Fruit fly (Drosophila melanogaster) whole organism, embryonic: ENCODE data around the gene Kdm5.

Source experiments
- ATbp ChIP-seq: fragments of 200-800 bp; sonication (Bioruptor generic); optimal IDR thresholded peaks from 2 replicates; lab custom pipeline; 2017; ENCODE audit warnings: missing biosample characterization, mild to moderate bottlenecking, missing genetic modification characterization, missing genetic modification reagents
- Atf-2 ChIP-seq: fragments of 200-800 bp; sonication (Bioruptor generic); optimal IDR thresholded peaks from 2 replicates; lab custom pipeline; 2016; ENCODE audit warnings: missing biosample characterization, missing genetic modification characterization
- CG11504 ChIP-seq: fragments of 200-800 bp; sonication (Bioruptor generic); optimal IDR thresholded peaks from 3 replicates; lab custom pipeline; 2019; ENCODE audit warnings: missing biosample characterization, mild to moderate bottlenecking, missing genetic modification characterization, moderate library complexity
- CG11696 ChIP-seq: fragments of 200-800 bp; sonication (Bioruptor generic); IDR thresholded peaks from 2 replicates; pipeline ENCODE4 v1.3.6; 2022; ENCODE audit warnings: missing biosample characterization, missing genetic modification characterization
- CG13296 ChIP-seq: fragments of 200-800 bp; sonication (Bioruptor generic); optimal IDR thresholded peaks from 3 replicates; lab custom pipeline; 2018; ENCODE audit warnings: missing biosample characterization, mild to moderate bottlenecking, missing genetic modification characterization
- CG15696 ChIP-seq: fragments of 200-800 bp; sonication (Bioruptor generic); optimal IDR thresholded peaks from 2 replicates; lab custom pipeline; 2019; ENCODE audit warnings: missing biosample characterization, mild to moderate bottlenecking, missing genetic modification characterization, moderate library complexity
- CG1602 ChIP-seq: fragments of 200-800 bp; sonication (Bioruptor generic); optimal IDR thresholded peaks from 3 replicates; lab custom pipeline; 2016; ENCODE audit warnings: missing biosample characterization, missing genetic modification characterization
- CG16779 ChIP-seq: fragments of 200-800 bp; sonication (Bioruptor generic); IDR thresholded peaks from 2 replicates; pipeline ENCODE4 v1.3.6; 2022; ENCODE audit warnings: missing biosample characterization, missing genetic modification characterization
- CG16815 ChIP-seq: fragments of 200-800 bp; sonication (Bioruptor generic); optimal IDR thresholded peaks from 3 replicates; lab custom pipeline; 2017; ENCODE audit warnings: missing biosample characterization, mild to moderate bottlenecking, missing genetic modification characterization
- CG17912 ChIP-seq: fragments of 200-800 bp; sonication (Bioruptor generic); optimal IDR thresholded peaks from 2 replicates; lab custom pipeline; 2018; ENCODE audit warnings: missing biosample characterization, mild to moderate bottlenecking, missing genetic modification characterization
- CG18599 ChIP-seq: fragments of 200-800 bp; sonication (Bioruptor generic); optimal IDR thresholded peaks from 3 replicates; lab custom pipeline; 2017; ENCODE audit warnings: missing biosample characterization, missing genetic modification characterization, mild to moderate bottlenecking, moderate library complexity, missing genetic modification reagents
- CG31388 ChIP-seq: fragments of 200-800 bp; sonication (Bioruptor generic); optimal IDR thresholded peaks from 2 replicates; lab custom pipeline; 2016; ENCODE audit warnings: missing biosample characterization, missing genetic modification characterization
- CG4424 ChIP-seq: fragments of 200-800 bp; sonication (Bioruptor generic); optimal IDR thresholded peaks from 3 replicates; lab custom pipeline; 2016; ENCODE audit warnings: missing biosample characterization, missing genetic modification characterization
- CG6272 ChIP-seq: fragments of 200-800 bp; sonication (Bioruptor generic); IDR thresholded peaks from 2 replicates; pipeline ENCODE4 v1.3.6; 2022; ENCODE audit warnings: missing biosample characterization, missing genetic modification characterization
- CG8281 ChIP-seq: fragments of 200-800 bp; sonication (Bioruptor generic); optimal IDR thresholded peaks from 2 replicates; lab custom pipeline; 2018; ENCODE audit warnings: missing biosample characterization, mild to moderate bottlenecking, missing genetic modification characterization, moderate library complexity
- CG8478 ChIP-seq: fragments of >200 bp; optimal IDR thresholded peaks from 2 replicates; lab custom pipeline; 2018
- CG9727 ChIP-seq: fragments of 200-800 bp; sonication (Bioruptor generic); optimal IDR thresholded peaks from 3 replicates; lab custom pipeline; 2017; ENCODE audit warnings: missing biosample characterization, mild to moderate bottlenecking, missing genetic modification characterization
- CrebB ChIP-seq: fragments of 200-800 bp; sonication (Bioruptor generic); optimal IDR thresholded peaks from 3 replicates; lab custom pipeline; 2018; ENCODE audit warnings: missing biosample characterization, mild to moderate bottlenecking, missing genetic modification characterization
- Dad ChIP-seq: fragments of 200-800 bp; sonication (Bioruptor generic); optimal IDR thresholded peaks from 3 replicates; lab custom pipeline; 2016; ENCODE audit warnings: missing biosample characterization, missing genetic modification characterization
- Doc3 ChIP-seq: fragments of 200-800 bp; sonication (Bioruptor generic); IDR thresholded peaks from 3 replicates; pipeline ENCODE4 v1.3.6; 2022; ENCODE audit warnings: missing biosample characterization, missing genetic modification characterization; ENCODE audit not compliant: partially characterized antibody
- E2f2 ChIP-seq: fragments of 200-800 bp; sonication (Bioruptor generic); IDR thresholded peaks from 2 replicates; pipeline ENCODE4 v1.3.6; 2022; ENCODE audit warnings: missing biosample characterization, missing genetic modification characterization
- H15 ChIP-seq: fragments of 200-800 bp; sonication (Bioruptor generic); IDR thresholded peaks from 3 replicates; pipeline ENCODE4 v1.3.6; 2022; ENCODE audit warnings: missing biosample characterization, missing genetic modification characterization
- HLH3B ChIP-seq: fragments of 200-800 bp; sonication (Bioruptor generic); IDR thresholded peaks from 2 replicates; pipeline ENCODE4 v1.3.6; 2022; ENCODE audit warnings: missing biosample characterization, missing genetic modification characterization
- Hey ChIP-seq: fragments of 200-800 bp; sonication (Bioruptor generic); optimal IDR thresholded peaks from 3 replicates; lab custom pipeline; 2018; ENCODE audit warnings: missing biosample characterization, mild to moderate bottlenecking, missing genetic modification characterization
- NFAT ChIP-seq: fragments of 200-800 bp; sonication (Bioruptor generic); IDR thresholded peaks from 2 replicates; pipeline ENCODE4 v1.3.6; 2022; ENCODE audit warnings: missing biosample characterization, missing genetic modification characterization
- Nf-YB ChIP-seq: fragments of 200-800 bp; sonication (Bioruptor generic); optimal IDR thresholded peaks from 3 replicates; lab custom pipeline; 2019; ENCODE audit warnings: missing biosample characterization, mild to moderate bottlenecking, missing genetic modification characterization, moderate library complexity
- Ptx1 ChIP-seq: fragments of 200-800 bp; sonication (Bioruptor generic); IDR thresholded peaks from 2 replicates; pipeline ENCODE4 v1.3.6; 2022; ENCODE audit warnings: missing biosample characterization, missing genetic modification characterization
- Sox100B ChIP-seq: fragments of 200-800 bp; sonication (Bioruptor generic); optimal IDR thresholded peaks from 3 replicates; lab custom pipeline; 2018; ENCODE audit warnings: missing biosample characterization, mild to moderate bottlenecking, missing genetic modification characterization
- Ssrp ChIP-seq: fragments of 200-800 bp; sonication (Bioruptor generic); optimal IDR thresholded peaks from 2 replicates; lab custom pipeline; 2018; ENCODE audit warnings: missing biosample characterization, mild to moderate bottlenecking, missing genetic modification characterization, moderate library complexity
- Stat92E ChIP-seq, 3 experiments: fragments of >200 bp in 2 of 3; fragments of 200-800 bp in 1 of 3; sonication (Bioruptor generic) in 1 of 3; optimal IDR thresholded peaks; 2 replicates each; lab custom pipeline; 2017 to 2019; ENCODE audit warnings: missing biosample characterization in 3 of 3, missing genetic modification characterization in 3 of 3, mild to moderate bottlenecking in 1 of 3, moderate library complexity in 1 of 3
- chif ChIP-seq, 2 experiments: fragments of 200-800 bp; sonication (Bioruptor generic); optimal IDR thresholded peaks; 3 replicates each; lab custom pipeline; 2016; ENCODE audit warnings: missing biosample characterization in 2 of 2, missing genetic modification characterization in 2 of 2
- corto ChIP-seq: fragments of 200-800 bp; sonication (Bioruptor generic); optimal IDR thresholded peaks from 2 replicates; lab custom pipeline; 2016; ENCODE audit warnings: missing biosample characterization, mild to moderate bottlenecking, missing genetic modification characterization, moderate library complexity
- dm ChIP-seq: fragments of 200-800 bp; sonication (Bioruptor generic); optimal IDR thresholded peaks from 3 replicates; lab custom pipeline; 2016; ENCODE audit warnings: missing biosample characterization, missing genetic modification characterization
- dmrt11E ChIP-seq: fragments of 200-800 bp; sonication (Bioruptor generic); optimal IDR thresholded peaks from 3 replicates; lab custom pipeline; 2018; ENCODE audit warnings: missing biosample characterization, mild to moderate bottlenecking, missing genetic modification characterization, moderate library complexity
- emc ChIP-seq: fragments of 200-800 bp; sonication (Bioruptor generic); optimal IDR thresholded peaks from 2 replicates; lab custom pipeline; 2016; ENCODE audit warnings: missing biosample characterization, missing genetic modification characterization
- esg ChIP-seq: fragments of 200-800 bp; sonication (Bioruptor generic); conservative IDR thresholded peaks from 2 replicates; pipeline ENCODE4 v1.3.6; 2022; ENCODE audit warnings: missing biosample characterization, missing genetic modification characterization
- fd3F ChIP-seq: fragments of 200-800 bp; sonication (Bioruptor generic); optimal IDR thresholded peaks from 2 replicates; lab custom pipeline; 2018; ENCODE audit warnings: missing biosample characterization, mild to moderate bottlenecking, missing genetic modification characterization, moderate library complexity
- fd96Cb ChIP-seq: fragments of 200-800 bp; sonication (Bioruptor generic); optimal IDR thresholded peaks from 2 replicates; lab custom pipeline; 2018; ENCODE audit warnings: missing biosample characterization, mild to moderate bottlenecking, missing genetic modification characterization, moderate library complexity
- fru ChIP-seq: fragments of >200 bp; optimal IDR thresholded peaks from 2 replicates; lab custom pipeline; 2017
- gro ChIP-seq: fragments of 200-800 bp; sonication (Bioruptor generic); optimal IDR thresholded peaks from 2 replicates; lab custom pipeline; 2016; ENCODE audit warnings: missing biosample characterization, missing genetic modification characterization
- gt ChIP-seq: fragments of 200-800 bp; sonication (Bioruptor generic); IDR thresholded peaks from 2 replicates; pipeline ENCODE4 v1.3.6; 2022; ENCODE audit warnings: missing biosample characterization, missing genetic modification characterization
- hth ChIP-seq: fragments of >200 bp; optimal IDR thresholded peaks from 2 replicates; lab custom pipeline; 2017; ENCODE audit warnings: inconsistent platforms
- insv ChIP-seq, 2 experiments: fragments of 200-800 bp; sonication (Bioruptor generic); optimal IDR thresholded peaks; 3 replicates each; lab custom pipeline; 2016 to 2018; ENCODE audit warnings: missing biosample characterization in 2 of 2, missing genetic modification characterization in 2 of 2
- onecut ChIP-seq: fragments of 200-800 bp; sonication (Bioruptor generic); IDR thresholded peaks from 2 replicates; pipeline ENCODE4 v1.3.6; 2022; ENCODE audit warnings: missing biosample characterization, missing genetic modification characterization
- peb ChIP-seq: fragments of 200-800 bp; sonication (Bioruptor generic); IDR thresholded peaks from 2 replicates; pipeline ENCODE4 v1.3.6; 2022; ENCODE audit warnings: missing biosample characterization, missing genetic modification characterization
- pzg ChIP-seq: fragments of 200-800 bp; sonication (Bioruptor generic); optimal IDR thresholded peaks from 3 replicates; lab custom pipeline; 2018; ENCODE audit warnings: missing biosample characterization, mild to moderate bottlenecking, missing genetic modification characterization, moderate library complexity
- slp2 ChIP-seq: fragments of 200-800 bp; sonication (Bioruptor generic); optimal IDR thresholded peaks from 2 replicates; lab custom pipeline; 2016; ENCODE audit warnings: missing biosample characterization, missing genetic modification characterization
- ssp ChIP-seq: fragments of 200-800 bp; sonication (Bioruptor generic); IDR thresholded peaks from 2 replicates; pipeline ENCODE4 v1.3.6; 2022; ENCODE audit warnings: missing biosample characterization, missing genetic modification characterization
- stwl ChIP-seq: fragments of 200-800 bp; sonication (Bioruptor generic); optimal IDR thresholded peaks from 3 replicates; lab custom pipeline; 2018; ENCODE audit warnings: missing biosample characterization, mild to moderate bottlenecking, missing genetic modification characterization, moderate library complexity
- tx ChIP-seq: fragments of 200-800 bp; sonication (Bioruptor generic); optimal IDR thresholded peaks from 2 replicates; lab custom pipeline; 2016; ENCODE audit warnings: missing biosample characterization, missing genetic modification characterization
- usp ChIP-seq: fragments of >200 bp; optimal IDR thresholded peaks from 2 replicates; lab custom pipeline; 2017; ENCODE audit warnings: missing biosample characterization, missing genetic modification characterization
- zfh2 ChIP-seq: fragments of 200-800 bp; sonication (Bioruptor generic); optimal IDR thresholded peaks from 2 replicates; lab custom pipeline; 2016; ENCODE audit warnings: missing biosample characterization, missing genetic modification characterization

The Kdm5 gene

DNA sequence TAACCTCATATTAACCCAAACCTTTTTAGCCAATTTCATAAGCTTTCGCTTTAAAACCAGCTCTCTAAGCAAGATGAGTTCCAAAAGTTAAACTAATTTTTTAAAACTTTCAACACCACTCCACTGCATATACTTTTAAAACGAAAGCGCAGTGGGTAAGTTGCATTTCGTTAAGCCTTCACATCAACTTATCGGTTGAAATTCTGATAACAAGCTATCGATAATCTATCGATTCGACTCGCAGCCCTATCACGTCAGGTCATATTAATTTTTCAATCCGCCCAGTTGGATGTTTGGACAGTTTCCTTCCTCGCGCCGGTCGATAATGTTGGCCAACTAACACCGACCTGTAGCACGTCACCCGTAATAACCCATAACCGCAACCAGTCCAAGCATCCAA lies 13.2 kb downstream of the Kdm5 start, which contains the start of gene ifc (continued):
- TF ChIP-seq Nf-YB (GFP tag; lab: Kevin White, UChicago) (peak; percentile 19), CG6272 (GFP tag; lab: Robert Waterston, UW) (0 out of 2 replicates have a peak, but pooled peaks have one; percentile 13), CG8478 (lab: Kevin White, UChicago) (no peak), NFAT (no peak), dmrt11E (tag; lab: Kevin White, UChicago) (peak; percentile 32), CG1602 (GFP tag; lab: Kevin White, UChicago) (peak; percentile 59), Ssrp (peak; percentile 61), corto (GFP tag; lab: Kevin White, UChicago) (no peak), CG16815 (no peak), Hey (tag; lab: Kevin White, UChicago) (no peak), CrebB (tag; lab: Kevin White, UChicago) (peak; percentile 7), Dad (GFP tag; lab: Kevin White, UChicago) (peak; percentile 69), CG16779 (GFP tag; lab: Robert Waterston, UW) (no peak), Stat92E (GFP tag; optimal IDR thresholded peaks at IDR 0.05; lab: Kevin White, UChicago) (peak in 1 of 3 experiments; percentile 14), chif (GFP tag; optimal IDR thresholded peaks at IDR 0.05; lab: Kevin White, UChicago) (peak in 1 of 2 experiments; percentile 59), CG17912 (GFP tag; lab: Kevin White, UChicago) (no peak), ssp (GFP tag; lab: Robert Waterston, UW) (no peak), gt (GFP tag; lab: Robert Waterston, UW) (no peak), onecut (no peak; the same call in none of the 2 replicates), CG15696 (tag; lab: Kevin White, UChicago) (peak; percentile 40), esg (GFP tag; lab: Robert Waterston, UW) (no peak), CG18599 (GFP tag; lab: Kevin White, UChicago) (peak; percentile 52), CG11696 (GFP tag; lab: Robert Waterston, UW) (no peak), ATbp (GFP tag; lab: Kevin White, UChicago) (no peak), slp2 (GFP tag; lab: Kevin White, UChicago) (no peak), HLH3B (GFP tag; lab: Robert Waterston, UW) (no peak), insv (GFP tag; optimal IDR thresholded peaks at IDR 0.05; lab: Kevin White, UChicago) (peak in 1 of 2 experiments; percentile 44), zfh2 (GFP tag; lab: Kevin White, UChicago) (peak; percentile 78), tx (GFP tag; lab: Kevin White, UChicago) (peak; percentile 37), stwl (tag; lab: Kevin White, UChicago) (peak; percentile 92), usp (no peak), CG8281 (tag; lab: Kevin White, UChicago) (no peak), fd3F (GFP tag; lab: Kevin White, UChicago) (peak; percentile 22), H15 (GFP tag; lab: Robert Waterston, UW) (no peak), CG13296 (GFP tag; lab: Kevin White, UChicago) (no peak), CG9727 (GFP tag; lab: Kevin White, UChicago) (peak; percentile 54), CG31388 (GFP tag; lab: Kevin White, UChicago) (no peak), dm (GFP tag; lab: Kevin White, UChicago) (peak; percentile 70), Doc3 (GFP tag; lab: Robert Waterston, UW) (no peak), peb (GFP tag; lab: Robert Waterston, UW) (no peak), gro (GFP tag; lab: Kevin White, UChicago) (peak; percentile 67), hth (lab: Kevin White, UChicago) (no peak), pzg (GFP tag; lab: Kevin White, UChicago) (peak; percentile 96), Ptx1 (no peak), Sox100B (GFP tag; lab: Kevin White, UChicago) (no peak), fd96Cb (tag; lab: Kevin White, UChicago) (peak; percentile 27), fru (lab: Kevin White, UChicago) (no peak), CG4424 (GFP tag; lab: Kevin White, UChicago) (peak; percentile 51), E2f2 (no peak), emc (GFP tag; lab: Kevin White, UChicago) (no peak), Atf-2 (GFP tag; lab: Kevin White, UChicago) (peak; percentile 45), CG11504 (tag; lab: Kevin White, UChicago) (no peak)
